Fruit fly (Drosophila melanogaster) whole organism: ENCODE measurements around the gene CG34174.

Source experiments
- Dll ChIP-seq: fragments of >200 bp; optimal IDR thresholded peaks from 2 replicates; lab custom pipeline; 2017
- EcR ChIP-seq, 2 experiments: fragments of >200 bp; optimal IDR thresholded peaks; 2 replicates each; lab custom pipeline; 2017; ENCODE audit warnings: missing biosample characterization in 2 of 2, missing genetic modification characterization in 2 of 2, missing genetic modification reagents in 2 of 2
- pan ChIP-seq: fragments of >200 bp; optimal IDR thresholded peaks from 2 replicates; lab custom pipeline; 2017

dm6 chr2L:2171366-2172078 is 42.5 kb upstream of the CG34174 start:
- TF ChIP-seq Dll (lab: Kevin White, UChicago), result no peak
- TF ChIP-seq pan (lab: Kevin White, UChicago), result no peak
- TF ChIP-seq EcR (GFP tag; optimal IDR thresholded peaks at IDR 0.05; lab: Kevin White, UChicago), result no peak
